Worm (Caenorhabditis elegans) whole organism, L4 larva: Measurements from ENCODE around the gene C53B7.3.
A peak's percentile ranks its signal among the peaks of the same experiment; 100 is the strongest.

Experiments
- T20F7.1 ChIP-seq: fragments of 200-800 bp; sonication (Bioruptor generic); optimal IDR thresholded peaks from 2 replicates; lab custom pipeline; 2018; ENCODE audit warnings: mild to moderate bottlenecking, missing genetic modification characterization, missing compliant biosample characterization
- Y48G9A.11 ChIP-seq: fragments of 200-800 bp; sonication (Bioruptor generic); IDR thresholded peaks from 2 replicates; pipeline ENCODE4 v1.3.6; 2022; ENCODE audit warnings: missing genetic modification reagents, missing genetic modification characterization, missing compliant biosample characterization
- Y75B8A.6 ChIP-seq: fragments of 200-800 bp; sonication (Bioruptor generic); IDR thresholded peaks from 2 replicates; pipeline ENCODE4 v1.3.6; 2022; ENCODE audit warnings: missing genetic modification reagents, missing genetic modification characterization, missing compliant biosample characterization
- aha-1 ChIP-seq: fragments of 150-350 bp; peaks from one replicate; lab custom pipeline; 2014; ENCODE audit warnings: missing biosample characterization, missing genetic modification characterization
- ama-1 ChIP-seq: fragments of 150-350 bp; optimal IDR thresholded peaks from 2 replicates; lab custom pipeline; 2014; ENCODE audit warnings: inconsistent platforms, mixed read lengths
- ceh-32 ChIP-seq: sonication (generic microtip); optimal IDR thresholded peaks from 2 replicates; lab custom pipeline; 2016; ENCODE audit warnings: mild to moderate bottlenecking, missing genetic modification characterization, missing compliant biosample characterization; ENCODE audit not compliant: poor library complexity
- ces-1 ChIP-seq: fragments of 150-350 bp; sonication (generic microtip); optimal IDR thresholded peaks from 4 replicates; lab custom pipeline; 2014; ENCODE audit warnings: missing biosample characterization, missing genetic modification reagents, missing genetic modification characterization
- ctbp-1 ChIP-seq: fragments of 200-800 bp; sonication (Bioruptor generic); IDR thresholded peaks from 2 replicates; pipeline ENCODE4 v1.3.6; 2022; ENCODE audit warnings: missing genetic modification reagents, missing genetic modification characterization, missing compliant biosample characterization
- daf-16 ChIP-seq, 3 experiments: sonication (generic microtip); optimal IDR thresholded peaks; 2 replicates each; lab custom pipeline; 2016 to 2017; ENCODE audit warnings: missing genetic modification characterization in 3 of 3, missing genetic modification reagents in 3 of 3, mild to moderate bottlenecking in 2 of 3, missing compliant biosample characterization in 2 of 3, missing biosample characterization in 1 of 3, moderate library complexity in 1 of 3
- daf-19 ChIP-seq: fragments of 200-800 bp; sonication (Bioruptor generic); conservative IDR thresholded peaks from 2 replicates; pipeline ENCODE4 v1.3.6; 2022; ENCODE audit warnings: missing genetic modification characterization, missing compliant biosample characterization
- dmd-6 ChIP-seq: fragments of 200-800 bp; sonication (Bioruptor generic); IDR thresholded peaks from 2 replicates; pipeline ENCODE4 v1.3.6; 2022; ENCODE audit warnings: missing genetic modification reagents, missing genetic modification characterization, missing compliant biosample characterization
- dve-1 ChIP-seq: sonication (generic microtip); optimal IDR thresholded peaks from 2 replicates; lab custom pipeline; 2017; ENCODE audit warnings: antibody characterized with exemption, mild to moderate bottlenecking, missing genetic modification characterization, missing compliant biosample characterization; ENCODE audit not compliant: insufficient read depth
- egl-27 ChIP-seq: sonication (generic microtip); optimal IDR thresholded peaks from 3 replicates; lab custom pipeline; 2017; ENCODE audit warnings: missing biosample characterization, missing genetic modification reagents, missing genetic modification characterization
- gei-8 ChIP-seq: fragments of 200-800 bp; sonication (Bioruptor generic); optimal IDR thresholded peaks from 2 replicates; lab custom pipeline; 2018; ENCODE audit warnings: mild to moderate bottlenecking, missing genetic modification characterization, missing compliant biosample characterization
- hlh-11 ChIP-seq: fragments of 200-800 bp; sonication (Bioruptor generic); optimal IDR thresholded peaks from 2 replicates; lab custom pipeline; 2018; ENCODE audit warnings: mild to moderate bottlenecking, missing genetic modification characterization, missing compliant biosample characterization
- hlh-30 ChIP-seq: sonication (generic microtip); optimal IDR thresholded peaks from 2 replicates; lab custom pipeline; 2017; ENCODE audit warnings: antibody characterized with exemption, mild to moderate bottlenecking, missing genetic modification characterization, missing compliant biosample characterization; ENCODE audit not compliant: insufficient read depth
- hmg-1.1 ChIP-seq: fragments of 200-800 bp; sonication (Bioruptor generic); IDR thresholded peaks from 2 replicates; pipeline ENCODE4 v1.3.6; 2022; ENCODE audit warnings: missing genetic modification reagents, missing genetic modification characterization, missing compliant biosample characterization
- jun-1 ChIP-seq: fragments of 150-350 bp; optimal IDR thresholded peaks from 2 replicates; lab custom pipeline; 2014; ENCODE audit warnings: missing biosample characterization, missing genetic modification reagents, missing genetic modification characterization
- lin-15B ChIP-seq: fragments of 150-350 bp; sonication (generic microtip); optimal IDR thresholded peaks from 3 replicates; lab custom pipeline; 2014; ENCODE audit warnings: missing biosample characterization, missing genetic modification characterization
- lin-29 ChIP-seq: fragments of 200-800 bp; sonication (Bioruptor generic); IDR thresholded peaks from 2 replicates; pipeline ENCODE4 v1.3.6; 2022; ENCODE audit warnings: missing genetic modification reagents, missing genetic modification characterization, missing compliant biosample characterization
- mdl-1 ChIP-seq, 2 experiments: fragments of 150-350 bp in 1 of 2; sonication (generic microtip) in 1 of 2; optimal IDR thresholded peaks; 2 replicates each; lab custom pipeline; 2014 to 2017; ENCODE audit warnings: missing biosample characterization in 2 of 2, missing genetic modification characterization in 2 of 2
- mdt-29 ChIP-seq: fragments of 200-800 bp; sonication (Bioruptor generic); IDR thresholded peaks from 2 replicates; pipeline ENCODE4 v1.3.6; 2022; ENCODE audit warnings: missing genetic modification reagents, missing genetic modification characterization, missing compliant biosample characterization
- mep-1 ChIP-seq: fragments of 150-350 bp; sonication (generic microtip); optimal IDR thresholded peaks from 3 replicates; lab custom pipeline; 2014; ENCODE audit warnings: missing biosample characterization, missing genetic modification characterization
- mes-2 ChIP-seq: sonication (generic microtip); optimal IDR thresholded peaks from 2 replicates; lab custom pipeline; 2016; ENCODE audit warnings: missing genotype, mild to moderate bottlenecking, missing genetic modification characterization, missing compliant biosample characterization; ENCODE audit not compliant: poor library complexity, severe bottlenecking
- mxl-3 ChIP-seq: fragments of 200-800 bp; sonication (Bioruptor generic); optimal IDR thresholded peaks from 2 replicates; lab custom pipeline; 2018; ENCODE audit warnings: mild to moderate bottlenecking, missing genetic modification characterization, missing compliant biosample characterization
- nhr-11 ChIP-seq: fragments of 150-350 bp; optimal IDR thresholded peaks from 2 replicates; lab custom pipeline; 2014; ENCODE audit warnings: missing biosample characterization, missing genetic modification characterization
- nhr-111 ChIP-seq: fragments of 200-800 bp; sonication (Bioruptor generic); optimal IDR thresholded peaks from 2 replicates; lab custom pipeline; 2018; ENCODE audit warnings: mild to moderate bottlenecking, missing genetic modification characterization, missing compliant biosample characterization
- nhr-25 ChIP-seq: sonication (generic microtip); optimal IDR thresholded peaks from 2 replicates; lab custom pipeline; 2017; ENCODE audit warnings: missing genetic modification characterization, mild to moderate bottlenecking, missing compliant biosample characterization, antibody characterized with exemption, moderate library complexity, borderline replicate concordance; ENCODE audit not compliant: insufficient read depth
- nhr-28 ChIP-seq: fragments of 150-350 bp; optimal IDR thresholded peaks from 2 replicates; lab custom pipeline; 2014; ENCODE audit warnings: missing biosample characterization, missing genetic modification characterization
- nhr-42 ChIP-seq: fragments of 200-800 bp; sonication (Bioruptor generic); IDR thresholded peaks from 2 replicates; pipeline ENCODE4 v1.3.6; 2022; ENCODE audit warnings: missing genetic modification characterization, missing compliant biosample characterization
- nhr-48 ChIP-seq: sonication (generic microtip); optimal IDR thresholded peaks from 2 replicates; lab custom pipeline; 2016; ENCODE audit warnings: mild to moderate bottlenecking, missing genetic modification characterization, missing compliant biosample characterization
- pha-4 ChIP-seq, 2 experiments: fragments of 150-350 bp in 1 of 2; fragments of 200-800 bp in 1 of 2; sonication (Bioruptor generic) in 1 of 2; IDR thresholded peaks in 1 of 2; optimal IDR thresholded peaks in 1 of 2; 2 replicates each; pipeline versions ENCODE4 v1.3.6 to Lab custom; 2014 to 2022; ENCODE audit warnings: missing genetic modification characterization in 2 of 2, missing genetic modification reagents in 2 of 2, missing biosample characterization in 1 of 2, missing compliant biosample characterization in 1 of 2
- php-3 ChIP-seq: fragments of 200-800 bp; sonication (Bioruptor generic); IDR thresholded peaks from 2 replicates; pipeline ENCODE4 v1.3.6; 2022; ENCODE audit warnings: missing genetic modification reagents, missing genetic modification characterization, missing compliant biosample characterization
- pqm-1 ChIP-seq: sonication (generic microtip); optimal IDR thresholded peaks from 2 replicates; lab custom pipeline; 2017; ENCODE audit warnings: missing biosample characterization, missing genetic modification characterization
- skn-1 ChIP-seq: fragments of 150-350 bp; optimal IDR thresholded peaks from 2 replicates; lab custom pipeline; 2014; ENCODE audit warnings: missing biosample characterization, missing genetic modification characterization
- snpc-4 ChIP-seq: fragments of 150-350 bp; optimal IDR thresholded peaks from 2 replicates; lab custom pipeline; 2014; ENCODE audit warnings: missing biosample characterization, missing genetic modification characterization
- spr-3 ChIP-seq: fragments of 200-800 bp; sonication (Bioruptor generic); optimal IDR thresholded peaks from 2 replicates; lab custom pipeline; 2018; ENCODE audit warnings: mild to moderate bottlenecking, missing genetic modification characterization, missing compliant biosample characterization
- tag-97 ChIP-seq: fragments of 200-800 bp; sonication (Bioruptor generic); IDR thresholded peaks from 2 replicates; pipeline ENCODE4 v1.3.6; 2022; ENCODE audit warnings: missing genetic modification characterization, missing compliant biosample characterization
- unc-39 ChIP-seq: sonication (generic microtip); optimal IDR thresholded peaks from 2 replicates; lab custom pipeline; 2017; ENCODE audit warnings: missing biosample characterization, missing genetic modification characterization
- unc-62 ChIP-seq, 3 experiments: fragments of 150-350 bp in 1 of 3; sonication (generic microtip); optimal IDR thresholded peaks in 2 of 3; peaks in 1 of 3; 1 replicate in 1 of 3; 2 replicates in 2 of 3; lab custom pipeline; 2014 to 2017; ENCODE audit warnings: missing biosample characterization in 3 of 3, missing genetic modification characterization in 3 of 3, missing genetic modification reagents in 3 of 3, missing genotype in 1 of 3
- vab-7 ChIP-seq: fragments of 200-800 bp; sonication (Bioruptor generic); IDR thresholded peaks from 2 replicates; pipeline ENCODE4 v1.3.6; 2022; ENCODE audit warnings: missing genetic modification reagents, missing genetic modification characterization, missing compliant biosample characterization
- zfp-2 ChIP-seq: sonication (generic microtip); optimal IDR thresholded peaks from 2 replicates; lab custom pipeline; 2016; ENCODE audit warnings: mild to moderate bottlenecking, missing genetic modification characterization, missing compliant biosample characterization
- zfp-3 ChIP-seq: fragments of 200-800 bp; sonication (Bioruptor generic); conservative IDR thresholded peaks from 2 replicates; pipeline ENCODE4 v1.3.6; 2022; ENCODE audit warnings: missing genetic modification reagents, missing genetic modification characterization, missing compliant biosample characterization
- ztf-7 ChIP-seq: fragments of 150-350 bp; optimal IDR thresholded peaks from 2 replicates; lab custom pipeline; 2014; ENCODE audit warnings: missing biosample characterization, missing genetic modification characterization

C53B7.3 gene

DNA sequence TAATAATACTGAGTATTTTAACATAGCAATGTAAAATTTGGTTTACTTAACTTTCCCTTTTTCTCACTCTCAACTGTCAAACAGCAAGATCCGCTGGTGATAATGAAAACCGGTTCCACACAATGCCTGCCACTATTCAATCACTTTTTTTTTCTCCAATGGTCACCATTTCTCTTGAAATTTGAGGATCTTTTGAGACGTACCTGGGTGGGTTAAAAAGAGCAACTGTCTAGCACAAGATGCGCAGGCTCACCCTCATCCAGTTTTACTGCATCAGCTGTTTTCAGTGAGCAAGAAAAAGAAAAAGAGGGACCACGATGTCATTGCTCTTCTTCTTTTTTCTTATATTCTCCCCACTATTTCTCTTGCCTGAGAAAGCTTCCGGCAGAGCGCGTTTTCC lies 36.3 kb upstream of the C53B7.3 start:
- TF ChIP-seq daf-19 (no peak), skn-1 (no peak), aha-1 (tag; lab: Kevin White, UChicago) (peak; percentile 7), Y48G9A.11 (GFP tag; lab: Robert Waterston, UW) (no peak), Y75B8A.6 (no peak), unc-62 (GFP tag; optimal IDR thresholded peaks at IDR 0.05 in 1 of 2; lab: Kevin White, UChicago) (peak in 1 of 2 experiments; percentile 97), unc-62 (tag; optimal IDR thresholded peaks at IDR 0.05; lab: Kevin White, UChicago) (no peak)

ce11 chrX:6808640-6809039 lies 35.9 kb upstream of the C53B7.3 start:
- peak; percentile 26 for TF ChIP-seq pqm-1 (tag; lab: Kevin White, UChicago)
- no peak for TF ChIP-seq ces-1 (GFP tag; lab: Kevin White, UChicago)
- peak; percentile 14; the same call in 1 of the 2 replicates for TF ChIP-seq pha-4 (GFP tag; IDR thresholded peaks at IDR 0.05; lab: Robert Waterston, UW)
- no peak for TF ChIP-seq pha-4 (tag; optimal IDR thresholded peaks at IDR 0.05; lab: Kevin White, UChicago)
- no peak for TF ChIP-seq php-3
- TF ChIP-seq T20F7.1 (GFP tag; lab: Kevin White, UChicago): peak; percentile 43
- TF ChIP-seq mep-1: peak; percentile 53
- TF ChIP-seq vab-7 (GFP tag; lab: Robert Waterston, UW): no peak
- TF ChIP-seq dve-1 (tag; lab: Kevin White, UChicago): peak; percentile 69
- TF ChIP-seq unc-39: no peak
- peak; percentile 78 for TF ChIP-seq hlh-30
- peak; percentile 62 for TF ChIP-seq hlh-11 (tag; lab: Kevin White, UChicago)
- TF ChIP-seq hmg-1.1 (GFP tag; lab: Robert Waterston, UW): 0 out of 2 replicates have a peak, but pooled peaks have one; percentile 30
- peak; percentile 80 for TF ChIP-seq nhr-28
- no peak for TF ChIP-seq ceh-32 (tag; lab: Kevin White, UChicago)
- TF ChIP-seq lin-29 (GFP tag; lab: Robert Waterston, UW): no peak
- no peak for TF ChIP-seq spr-3 (GFP tag; lab: Kevin White, UChicago)
- TF ChIP-seq jun-1: peak; percentile 19
- peak; percentile 60 for TF ChIP-seq mxl-3 (GFP tag; lab: Kevin White, UChicago)
- peak; percentile 50 for TF ChIP-seq mes-2 (tag; lab: Kevin White, UChicago)
- no peak for TF ChIP-seq daf-16 (GFP tag; optimal IDR thresholded peaks at IDR 0.05; lab: Kevin White, UChicago)
- TF ChIP-seq daf-16 (tag; optimal IDR thresholded peaks at IDR 0.05; lab: Kevin White, UChicago): peak; percentile 31
- peak; percentile 65 for TF ChIP-seq dmd-6
- peak; percentile 52 for TF ChIP-seq aha-1 (tag; lab: Kevin White, UChicago)
- TF ChIP-seq mdl-1 (tag; optimal IDR thresholded peaks at IDR 0.05; lab: Kevin White, UChicago): peak in 1 of 2 experiments; percentile 31
- TF ChIP-seq zfp-3 (GFP tag; lab: Robert Waterston, UW): no peak
- TF ChIP-seq zfp-2 (tag; lab: Kevin White, UChicago): no peak

DNA sequence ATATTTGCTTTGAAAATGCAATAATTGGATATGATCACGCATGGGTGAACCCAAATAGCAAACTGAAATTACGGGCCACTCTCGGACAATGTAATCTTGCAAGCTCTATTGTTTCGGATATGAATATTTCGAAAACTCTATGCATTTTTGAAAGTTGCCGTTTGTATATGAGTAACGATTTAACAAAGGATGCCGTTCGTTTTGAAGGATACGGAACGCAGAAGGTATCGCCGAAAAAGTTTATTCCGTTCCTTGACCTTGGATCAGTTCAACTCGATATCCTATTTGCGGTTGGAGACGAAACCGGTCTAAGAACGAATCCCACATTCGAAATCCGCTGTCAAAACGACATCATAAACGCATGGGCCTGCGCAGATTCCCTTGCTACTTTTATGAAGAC lies 31.5 kb upstream of the C53B7.3 start:
- peak; percentile 96 for TF ChIP-seq aha-1 (tag; lab: Kevin White, UChicago)
- TF ChIP-seq ama-1 (lab: Kevin White, UChicago): no peak
- no peak for TF ChIP-seq gei-8

DNA sequence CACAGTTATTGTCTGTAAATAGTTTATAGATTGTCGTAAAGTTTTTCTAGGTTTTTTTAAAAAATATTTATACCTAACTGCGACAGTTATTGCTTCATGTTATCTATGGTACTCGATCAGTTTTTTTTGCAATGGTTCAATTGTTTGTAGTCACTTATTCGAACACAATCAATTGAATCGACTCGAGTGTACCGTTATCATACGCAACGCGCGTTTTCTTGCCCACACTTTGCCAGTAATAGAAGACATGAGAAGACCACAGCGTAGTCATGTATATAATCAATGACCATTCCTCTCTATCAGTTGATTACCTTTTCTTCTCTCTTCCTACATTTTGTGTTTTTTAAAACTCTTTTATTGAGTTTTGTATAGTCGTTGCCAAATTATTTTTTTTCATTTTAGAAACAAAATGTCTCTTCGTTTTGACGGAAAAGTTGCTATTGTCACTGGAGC lies 26.5 kb upstream of the C53B7.3 start, which contains the start of gene dhs-28:
TSS of gene dhs-28 (plus strand) at position 403 of the 453 bp plus-strand sequence.
- no peak for TF ChIP-seq nhr-42
- TF ChIP-seq nhr-48 (tag; lab: Kevin White, UChicago): peak; percentile 71
- TF ChIP-seq ctbp-1 (GFP tag; lab: Robert Waterston, UW): no peak
- TF ChIP-seq hlh-30: peak; percentile 82
- TF ChIP-seq ztf-7 (tag; lab: Kevin White, UChicago): no peak
- no peak for TF ChIP-seq tag-97 (GFP tag; lab: Robert Waterston, UW)
- TF ChIP-seq dve-1 (tag; lab: Kevin White, UChicago): peak; percentile 45
- TF ChIP-seq Y48G9A.11 (GFP tag; lab: Robert Waterston, UW): no peak
- TF ChIP-seq snpc-4 (tag; lab: Kevin White, UChicago): no peak
- TF ChIP-seq hlh-11 (tag; lab: Kevin White, UChicago): peak; percentile 71
- no peak for TF ChIP-seq egl-27 (tag; lab: Kevin White, UChicago)
- TF ChIP-seq lin-15B (tag; lab: Kevin White, UChicago): no peak
- no peak for TF ChIP-seq nhr-111 (GFP tag; lab: Kevin White, UChicago)
- no peak for TF ChIP-seq unc-39
- TF ChIP-seq nhr-25 (tag; lab: Kevin White, UChicago): no peak
- TF ChIP-seq nhr-11: no peak
- TF ChIP-seq mdt-29 (GFP tag; lab: Robert Waterston, UW): no peak
- TF ChIP-seq nhr-28: peak; percentile 98
- peak; percentile 20 for TF ChIP-seq jun-1
- peak; percentile 14 for TF ChIP-seq mxl-3 (GFP tag; lab: Kevin White, UChicago)
